Fruit fly (Drosophila melanogaster) whole organism, pupa: ENCODE results near the gene CG43672.

Experiments
- CG10348 ChIP-seq: fragments of 200-800 bp; sonication (Bioruptor generic); IDR thresholded peaks from 2 replicates; pipeline ENCODE4 v1.3.6; 2022; ENCODE audit warnings: missing biosample characterization, missing genetic modification characterization
- CG12605 ChIP-seq: fragments of 200-800 bp; sonication (Bioruptor generic); IDR thresholded peaks from 2 replicates; pipeline ENCODE4 v1.3.6; 2022; ENCODE audit warnings: missing biosample characterization, missing genetic modification characterization
- CG14655 ChIP-seq: fragments of 200-800 bp; sonication (Bioruptor generic); optimal IDR thresholded peaks from 3 replicates; lab custom pipeline; 2017; ENCODE audit warnings: mild to moderate bottlenecking, missing biosample characterization, missing genetic modification reagents, missing genetic modification characterization
- CG32121 ChIP-seq: fragments of 200-800 bp; sonication (Bioruptor generic); IDR thresholded peaks from 2 replicates; pipeline ENCODE4 v1.3.6; 2022; ENCODE audit warnings: missing biosample characterization, missing genetic modification characterization
- CG34367 ChIP-seq: fragments of 200-800 bp; sonication (Bioruptor generic); optimal IDR thresholded peaks from 2 replicates; lab custom pipeline; 2018; ENCODE audit warnings: missing biosample characterization, mild to moderate bottlenecking, missing genetic modification characterization
- CG8159 ChIP-seq: fragments of 200-800 bp; sonication (Bioruptor generic); optimal IDR thresholded peaks from 3 replicates; lab custom pipeline; 2018; ENCODE audit warnings: missing biosample characterization, mild to moderate bottlenecking, missing genetic modification characterization, moderate library complexity
- CG8301 ChIP-seq: fragments of 200-800 bp; sonication (Bioruptor generic); optimal IDR thresholded peaks from 2 replicates; lab custom pipeline; 2018; ENCODE audit warnings: missing biosample characterization, mild to moderate bottlenecking, missing genetic modification characterization
- D1 ChIP-seq: fragments of 200-800 bp; sonication (Bioruptor generic); optimal IDR thresholded peaks from 2 replicates; lab custom pipeline; 2018; ENCODE audit warnings: missing biosample characterization, mild to moderate bottlenecking, missing genetic modification characterization, moderate library complexity
- Pif1A ChIP-seq: fragments of 200-800 bp; sonication (Bioruptor generic); optimal IDR thresholded peaks from 3 replicates; lab custom pipeline; 2016; ENCODE audit warnings: missing biosample characterization, missing genetic modification characterization
- Pif1B ChIP-seq: fragments of 200-800 bp; sonication (Bioruptor generic); optimal IDR thresholded peaks from 3 replicates; lab custom pipeline; 2016; ENCODE audit warnings: missing biosample characterization, missing genetic modification characterization
- fd96Ca ChIP-seq: fragments of 200-800 bp; sonication (Bioruptor generic); IDR thresholded peaks from 3 replicates; pipeline ENCODE4 v1.3.6; 2022; ENCODE audit warnings: missing biosample characterization, missing genetic modification characterization
- gl ChIP-seq: fragments of 200-800 bp; sonication (Bioruptor generic); optimal IDR thresholded peaks from 2 replicates; lab custom pipeline; 2018; ENCODE audit warnings: missing biosample characterization, mild to moderate bottlenecking, missing genetic modification characterization
- rn ChIP-seq: fragments of 200-800 bp; sonication (Bioruptor generic); IDR thresholded peaks from 2 replicates; pipeline ENCODE4 v1.3.6; 2022; ENCODE audit warnings: missing biosample characterization, missing genetic modification characterization

- TF ChIP-seq D1 (tag; lab: Kevin White, UChicago) = no peak
- TF ChIP-seq CG10348 (GFP tag; lab: Robert Waterston, UW) = no peak
- no peak for TF ChIP-seq CG14655 (GFP tag; lab: Kevin White, UChicago)
- no peak for TF ChIP-seq fd96Ca (GFP tag; lab: Robert Waterston, UW)
- no peak for TF ChIP-seq CG34367 (tag; lab: Kevin White, UChicago)
- TF ChIP-seq CG32121 (GFP tag; lab: Robert Waterston, UW) = no peak
- no peak for TF ChIP-seq CG8159 (tag; lab: Kevin White, UChicago)
- no peak for TF ChIP-seq CG12605 (GFP tag; lab: Robert Waterston, UW)
- TF ChIP-seq CG8301 (tag; lab: Kevin White, UChicago) = no peak
- TF ChIP-seq rn (GFP tag; lab: Robert Waterston, UW) = no peak
- TF ChIP-seq Pif1A (GFP tag; lab: Kevin White, UChicago) = no peak
- TF ChIP-seq Pif1B (GFP tag; lab: Kevin White, UChicago) = no peak
- TF ChIP-seq gl (tag; lab: Kevin White, UChicago) = no peak
Observed at dm6 chrX:15756018-15756417, 16.7 kb upstream of the CG43672 start, which contains the start of gene CG8260.
